Fruit fly (Drosophila melanogaster) whole organism, wandering third instar larva: Measurements from ENCODE around the gene CG7728.

Experiments used
- CG32264 ChIP-seq: fragments of 200-800 bp; sonication (Bioruptor generic); optimal IDR thresholded peaks from 2 replicates; lab custom pipeline; 2016; ENCODE audit warnings: missing biosample characterization, missing genetic modification characterization
- CG9705 ChIP-seq: fragments of 200-800 bp; sonication (Bioruptor generic); optimal IDR thresholded peaks from 2 replicates; lab custom pipeline; 2018; ENCODE audit warnings: missing biosample characterization, mild to moderate bottlenecking, missing genetic modification characterization
- CrebA ChIP-seq: fragments of 200-800 bp; sonication (Bioruptor generic); optimal IDR thresholded peaks from 2 replicates; lab custom pipeline; 2016; ENCODE audit warnings: missing biosample characterization, mild to moderate bottlenecking, missing genetic modification characterization, borderline replicate concordance
- Dfd ChIP-seq: fragments of >200 bp; optimal IDR thresholded peaks from 2 replicates; lab custom pipeline; 2017; ENCODE audit warnings: missing biosample characterization, missing genetic modification characterization
- Dif ChIP-seq: fragments of 200-275, 200-300 bp; sonication (Bioruptor generic); optimal IDR thresholded peaks from 2 replicates; lab custom pipeline; 2018; ENCODE audit warnings: missing biosample characterization, missing genetic modification characterization; ENCODE audit not compliant: partially characterized antibody
- GATAd ChIP-seq: sonication (Bioruptor generic); optimal IDR thresholded peaks from 2 replicates; lab custom pipeline; 2016; ENCODE audit warnings: missing biosample characterization, missing genetic modification characterization
- HLH106 ChIP-seq: fragments of 200-800 bp; optimal IDR thresholded peaks from 3 replicates; lab custom pipeline; 2019; ENCODE audit warnings: missing biosample characterization, mild to moderate bottlenecking, missing genetic modification characterization, moderate library complexity
- Hnf4 ChIP-seq: fragments of 200-800 bp; sonication (Bioruptor generic); optimal IDR thresholded peaks from 2 replicates; lab custom pipeline; 2016; ENCODE audit warnings: missing biosample characterization, mild to moderate bottlenecking, missing genetic modification characterization
- Hr78 ChIP-seq: fragments of >200 bp; optimal IDR thresholded peaks from 2 replicates; lab custom pipeline; 2017; ENCODE audit warnings: missing biosample characterization, missing genetic modification characterization
- Hr83 ChIP-seq: fragments of 200-300 bp; sonication (Bioruptor generic); optimal IDR thresholded peaks from 2 replicates; lab custom pipeline; 2016; ENCODE audit warnings: missing biosample characterization, mild to moderate bottlenecking, missing genetic modification characterization, moderate library complexity; ENCODE audit not compliant: poor library complexity, severe bottlenecking
- Jra ChIP-seq: sonication (Bioruptor generic); optimal IDR thresholded peaks from 2 replicates; lab custom pipeline; 2016; ENCODE audit warnings: missing biosample characterization, missing genetic modification characterization
- N ChIP-seq: fragments of >200 bp; optimal IDR thresholded peaks from 2 replicates; lab custom pipeline; 2018; ENCODE audit warnings: missing biosample characterization, missing external identifiers, missing genetic modification characterization
- OdsH ChIP-seq: fragments of 200-800 bp; sonication (Bioruptor generic); optimal IDR thresholded peaks from 2 replicates; lab custom pipeline; 2016; ENCODE audit warnings: missing biosample characterization, mild to moderate bottlenecking, missing genetic modification characterization
- Rel ChIP-seq, 2 experiments: fragments of 200-800 bp; sonication (Bioruptor generic) in 1 of 2; optimal IDR thresholded peaks; 2 replicates in 1 of 2; 3 replicates in 1 of 2; lab custom pipeline; 2016 to 2019; ENCODE audit warnings: mild to moderate bottlenecking in 2 of 2, missing biosample characterization in 2 of 2, missing genetic modification characterization in 2 of 2, moderate library complexity in 1 of 2
- Sp1 ChIP-seq: fragments of 200-800 bp; sonication (Bioruptor generic); optimal IDR thresholded peaks from 3 replicates; lab custom pipeline; 2019; ENCODE audit warnings: missing biosample characterization, mild to moderate bottlenecking, missing genetic modification characterization, moderate library complexity
- Vsx2 ChIP-seq: fragments of 200-300, 225-300 bp; sonication (Bioruptor generic); optimal IDR thresholded peaks from 2 replicates; lab custom pipeline; 2018; ENCODE audit warnings: missing biosample characterization, missing genetic modification characterization; ENCODE audit not compliant: partially characterized antibody
- br ChIP-seq: fragments of 200-800 bp; sonication (Bioruptor generic); optimal IDR thresholded peaks from 2 replicates; lab custom pipeline; 2016; ENCODE audit warnings: missing biosample characterization, missing genetic modification characterization
- brk ChIP-seq: fragments of 200-800 bp; sonication (Bioruptor generic); optimal IDR thresholded peaks from 2 replicates; lab custom pipeline; 2016; ENCODE audit warnings: missing biosample characterization, mild to moderate bottlenecking, missing genetic modification characterization
- dl ChIP-seq, 2 experiments: fragments of 175-275, 200-275 bp in 1 of 2; fragments of 200-275 bp in 1 of 2; sonication (Bioruptor generic); optimal IDR thresholded peaks; lab custom pipeline; 2018; ENCODE audit warnings: mild to moderate bottlenecking in 2 of 2, missing biosample characterization in 2 of 2, missing genetic modification characterization in 2 of 2, moderate library complexity in 2 of 2; ENCODE audit not compliant: partially characterized antibody in 2 of 2, insufficient read depth in 1 of 2
- dmrt93B ChIP-seq: fragments of 200-800 bp; sonication (Bioruptor generic); optimal IDR thresholded peaks from 2 replicates; lab custom pipeline; 2018; ENCODE audit warnings: missing biosample characterization, mild to moderate bottlenecking, missing genetic modification characterization
- dsf ChIP-seq: sonication (Bioruptor generic); optimal IDR thresholded peaks from 2 replicates; lab custom pipeline; 2016; ENCODE audit warnings: missing biosample characterization, missing genetic modification characterization, borderline replicate concordance
- ey ChIP-seq: fragments of 200-800 bp; sonication (Bioruptor generic); optimal IDR thresholded peaks from 2 replicates; lab custom pipeline; 2016; ENCODE audit warnings: missing biosample characterization, missing genetic modification characterization
- foxo ChIP-seq, 2 experiments: fragments of 200-800 bp; sonication (Bioruptor generic); optimal IDR thresholded peaks; 2 replicates in 1 of 2; 3 replicates in 1 of 2; lab custom pipeline; 2016 to 2017; ENCODE audit warnings: missing biosample characterization in 2 of 2, missing genetic modification characterization in 2 of 2
- fru ChIP-seq: fragments of 200-800 bp; sonication (Bioruptor generic); optimal IDR thresholded peaks from 3 replicates; lab custom pipeline; 2016; ENCODE audit warnings: missing biosample characterization, mild to moderate bottlenecking, missing genetic modification characterization
- h ChIP-seq: fragments of 200-800 bp; sonication (Bioruptor generic); optimal IDR thresholded peaks from 3 replicates; lab custom pipeline; 2016; ENCODE audit warnings: missing biosample characterization, mild to moderate bottlenecking, missing genetic modification characterization
- jim ChIP-seq: fragments of 175-275, 200-325 bp; sonication (Bioruptor generic); optimal IDR thresholded peaks from 2 replicates; lab custom pipeline; 2016; ENCODE audit warnings: missing biosample characterization, mild to moderate bottlenecking, missing genetic modification characterization
- lola ChIP-seq: fragments of >200 bp; optimal IDR thresholded peaks from 2 replicates; lab custom pipeline; 2017; ENCODE audit warnings: missing biosample characterization, missing genetic modification characterization
- pan ChIP-seq: fragments of >200 bp; optimal IDR thresholded peaks from 2 replicates; lab custom pipeline; 2017
- psq ChIP-seq: fragments of 200-800 bp; sonication (Bioruptor generic); optimal IDR thresholded peaks from 3 replicates; lab custom pipeline; 2017; ENCODE audit warnings: missing biosample characterization, mild to moderate bottlenecking, missing genetic modification characterization, moderate library complexity
- rgr ChIP-seq: fragments of 200-800 bp; sonication (Bioruptor generic); optimal IDR thresholded peaks from 3 replicates; lab custom pipeline; 2016; ENCODE audit warnings: missing biosample characterization, mild to moderate bottlenecking, missing genetic modification characterization
- sage ChIP-seq: fragments of 200-800 bp; sonication (Bioruptor generic); optimal IDR thresholded peaks from 2 replicates; lab custom pipeline; 2016; ENCODE audit warnings: missing biosample characterization, mild to moderate bottlenecking, missing genetic modification characterization
- sv ChIP-seq: fragments of 200-800 bp; sonication (Bioruptor generic); optimal IDR thresholded peaks from 3 replicates; lab custom pipeline; 2016; ENCODE audit warnings: missing biosample characterization, missing genetic modification characterization
- tai ChIP-seq: sonication (Bioruptor generic); optimal IDR thresholded peaks from 2 replicates; lab custom pipeline; 2016; ENCODE audit warnings: missing biosample characterization, missing genetic modification characterization
- usp ChIP-seq: fragments of >200 bp; optimal IDR thresholded peaks from 2 replicates; lab custom pipeline; 2017; ENCODE audit warnings: missing biosample characterization, missing genetic modification characterization
- woc ChIP-seq: sonication (Bioruptor generic); optimal IDR thresholded peaks from 2 replicates; lab custom pipeline; 2016; ENCODE audit warnings: missing biosample characterization, mild to moderate bottlenecking, missing genetic modification characterization

Gene CG7728

DNA sequence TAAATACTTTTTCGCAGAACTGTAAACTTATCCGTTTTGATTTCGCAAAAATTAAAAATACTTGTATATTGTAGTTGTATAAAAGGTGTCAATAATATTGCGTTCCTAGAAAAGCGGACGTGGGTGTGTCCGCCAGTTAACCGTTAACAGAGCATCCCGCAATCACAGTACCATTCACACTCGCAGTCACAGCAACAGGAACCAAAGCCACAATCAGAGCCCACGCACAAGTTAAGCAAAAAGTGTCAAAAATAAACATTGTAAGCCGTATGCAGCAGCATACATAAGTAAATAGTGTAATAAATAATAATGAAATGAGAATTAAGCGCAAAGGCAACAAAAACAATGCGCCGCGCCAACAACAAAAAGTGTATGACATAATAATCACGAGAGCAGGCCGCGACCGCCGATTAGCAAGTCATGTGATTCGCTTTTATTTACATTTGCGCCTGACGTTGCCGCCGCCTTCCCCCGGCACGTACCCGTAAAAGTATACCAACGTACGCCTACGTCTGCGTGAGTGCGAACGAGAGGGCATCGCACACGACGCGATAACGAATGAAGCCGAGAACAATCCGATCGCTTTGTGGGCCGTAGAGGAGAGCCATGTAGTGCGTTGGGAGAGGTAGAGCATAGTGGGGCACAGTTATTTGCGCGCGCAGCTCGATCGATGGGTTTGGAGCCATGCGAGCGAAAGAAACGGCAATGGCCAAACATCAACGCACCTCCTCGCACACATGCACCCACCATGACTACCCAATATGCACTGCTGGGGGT is 6.4 kb upstream of the CG7728 start (continued):
- TF ChIP-seq foxo (GFP tag; optimal IDR thresholded peaks at IDR 0.05; lab: Kevin White, UChicago) (peak in 1 of 2 experiments; percentile 10), h (GFP tag; lab: Kevin White, UChicago) (peak; percentile 94)

DNA sequence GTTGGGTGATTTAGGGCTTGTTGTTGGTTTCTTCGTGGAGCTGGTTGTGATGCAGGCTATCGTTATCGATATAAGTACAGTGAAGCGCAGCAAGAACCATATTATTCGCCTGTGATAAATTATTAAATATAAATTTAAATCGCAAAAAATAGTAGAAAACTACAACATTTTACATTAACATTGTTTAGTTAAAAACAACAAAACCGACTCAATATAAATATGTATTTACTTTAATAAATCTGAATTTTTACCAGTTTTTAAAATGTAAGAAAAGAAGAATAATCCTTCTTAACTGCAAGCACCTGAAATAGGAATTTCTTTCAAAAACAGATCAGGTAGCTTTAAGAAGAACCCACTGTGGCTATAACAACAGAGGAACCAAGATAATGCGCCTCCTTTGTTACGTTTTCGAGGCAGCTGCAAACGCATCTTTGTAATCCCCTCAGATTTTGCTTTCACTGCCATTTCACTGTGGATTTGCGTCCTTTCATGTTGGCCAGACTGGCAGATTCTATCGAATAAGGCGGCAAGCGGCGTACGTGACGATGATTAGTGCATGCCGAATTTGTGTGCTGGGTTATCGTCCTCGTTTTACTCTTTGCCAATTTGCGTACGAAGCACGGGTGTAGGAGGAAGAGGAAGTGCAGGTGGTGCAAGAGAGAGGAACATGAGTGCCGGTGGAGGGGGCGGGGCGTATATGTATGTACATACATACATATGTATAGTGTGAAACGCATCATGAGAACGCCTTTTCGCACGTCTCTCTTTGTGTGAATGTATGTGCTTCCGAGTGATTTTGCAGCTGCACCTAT is 5.6 kb upstream of the CG7728 start:
- TF ChIP-seq Hnf4 (GFP tag; lab: Kevin White, UChicago) (peak; percentile 4), Dfd (GFP tag; lab: Kevin White, UChicago) (no peak), sage (no peak), Hr83 (GFP tag; lab: Kevin White, UChicago) (no peak), Sp1 (GFP tag; lab: Kevin White, UChicago) (peak; percentile 4), tai (GFP tag; lab: Kevin White, UChicago) (no peak), OdsH (GFP tag; lab: Kevin White, UChicago) (no peak), Dif (GFP tag; lab: Kevin White, UChicago) (peak; percentile 43), HLH106 (tag; lab: Kevin White, UChicago) (peak; percentile 20), dmrt93B (GFP tag; lab: Kevin White, UChicago) (no peak), br (GFP tag; lab: Kevin White, UChicago) (no peak), Rel (GFP tag; optimal IDR thresholded peaks at IDR 0.05; lab: Kevin White, UChicago) (no peak), Rel (tag; optimal IDR thresholded peaks at IDR 0.05; lab: Kevin White, UChicago) (peak; percentile 17), brk (GFP tag; lab: Kevin White, UChicago) (peak; percentile 20), dl (GFP tag; optimal IDR thresholded peaks at IDR 0.05; lab: Kevin White, UChicago; ENCODE audit: insufficient read depth in 1 of 2, partially characterized antibody in 2 of 2) (peak in 1 of 2 experiments; percentile 26), CG9705 (GFP tag; lab: Kevin White, UChicago) (no peak), Vsx2 (GFP tag; lab: Kevin White, UChicago) (no peak), CrebA (GFP tag; lab: Kevin White, UChicago) (no peak), woc (GFP tag; lab: Kevin White, UChicago) (peak; percentile 57), foxo (GFP tag; optimal IDR thresholded peaks at IDR 0.05; lab: Kevin White, UChicago) (peak in 1 of 2 experiments; percentile 52), rgr (peak; percentile 32), Jra (GFP tag; lab: Kevin White, UChicago) (no peak), jim (GFP tag; lab: Kevin White, UChicago) (no peak), dsf (GFP tag; lab: Kevin White, UChicago) (no peak), N (GFP tag; lab: Kevin White, UChicago) (no peak), sv (no peak), pan (lab: Kevin White, UChicago) (no peak), GATAd (GFP tag; lab: Kevin White, UChicago) (no peak), psq (GFP tag; lab: Kevin White, UChicago) (peak; percentile 13), h (GFP tag; lab: Kevin White, UChicago) (no peak), Hr78 (GFP tag; lab: Kevin White, UChicago) (no peak), CG32264 (no peak), fru (GFP tag; lab: Kevin White, UChicago) (no peak), usp (GFP tag; lab: Kevin White, UChicago) (no peak), ey (GFP tag; lab: Kevin White, UChicago) (peak; percentile 1), lola (GFP tag; lab: Kevin White, UChicago) (no peak)
- TF ChIP-seq, all 38 proteins: peak for 12
